Worm (Caenorhabditis elegans) whole organism, L2 larva: Measurements from ENCODE around the gene ZK185.1.

Experiments used
- R02D3.7 ChIP-seq: fragments of 150-350 bp; optimal IDR thresholded peaks from 2 replicates; lab custom pipeline; 2014; ENCODE audit warnings: missing biosample characterization, missing genetic modification characterization
- crh-2 ChIP-seq: sonication (generic microtip); optimal IDR thresholded peaks from 2 replicates; lab custom pipeline; 2017; ENCODE audit warnings: missing biosample characterization, missing genetic modification characterization
- gmeb-1 ChIP-seq: fragments of 150-350 bp; optimal IDR thresholded peaks from 2 replicates; lab custom pipeline; 2014; ENCODE audit warnings: missing biosample characterization, missing genetic modification characterization
- lin-13 ChIP-seq: fragments of 150-350 bp; optimal IDR thresholded peaks from 2 replicates; lab custom pipeline; 2014; ENCODE audit warnings: missing biosample characterization, missing genetic modification reagents, missing genetic modification characterization
- lin-39 ChIP-seq: fragments of 150-350 bp; optimal IDR thresholded peaks from 2 replicates; lab custom pipeline; 2014; ENCODE audit warnings: missing biosample characterization, missing genetic modification reagents, missing genetic modification characterization
- nhr-6 ChIP-seq: fragments of 150-350 bp; optimal IDR thresholded peaks from 2 replicates; lab custom pipeline; 2014; ENCODE audit warnings: missing biosample characterization, missing genetic modification characterization
- ztf-4 ChIP-seq: fragments of 150-350 bp; optimal IDR thresholded peaks from 2 replicates; lab custom pipeline; 2014; ENCODE audit warnings: missing biosample characterization, missing genetic modification characterization

DNA sequence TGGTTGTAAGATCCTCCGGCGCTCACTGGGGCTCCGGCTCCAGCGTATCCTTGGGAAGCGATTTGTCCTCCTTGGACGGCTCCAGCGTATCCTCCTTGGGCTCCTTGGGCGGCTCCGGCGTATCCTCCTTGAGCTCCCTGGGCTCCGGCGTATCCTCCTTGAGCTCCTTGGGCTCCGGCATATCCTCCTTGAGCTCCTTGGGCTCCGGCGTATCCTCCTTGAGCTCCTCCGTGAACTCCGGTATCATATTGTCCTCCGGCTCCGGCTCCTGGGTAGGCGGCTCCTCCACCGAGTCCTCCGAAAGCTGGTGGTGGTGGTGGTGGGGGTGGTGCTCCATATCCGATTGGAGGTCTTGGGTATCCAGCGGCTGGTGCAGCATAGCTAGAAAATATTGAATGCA, 31.9 kb upstream of the ZK185.1 start:
- no peak for TF ChIP-seq gmeb-1 (tag; lab: Kevin White, UChicago)
- no peak for TF ChIP-seq crh-2 (tag; lab: Kevin White, UChicago)
- no peak for TF ChIP-seq nhr-6 (tag; lab: Kevin White, UChicago)
- no peak for TF ChIP-seq lin-13 (GFP tag; lab: Kevin White, UChicago)
- no peak for TF ChIP-seq lin-39 (tag; lab: Kevin White, UChicago)
- no peak for TF ChIP-seq ztf-4
- TF ChIP-seq R02D3.7 (tag; lab: Kevin White, UChicago) = no peak
